1 worm cellular context compared by ENCODE assay signal in genomic region chrX:815929-816328, ce11.
TF ChIP-seq lines count a peak whose summit lies in the region.

Gene ifd-2, minus strand, starts transcription at chrX:815929.

TF ChIP-seq in whole organism, L4 larva, 104 proteins besides CTCF, POLR2A, EP300 and RAD21 (continued from another document):
- no peak for TF ChIP-seq nhr-77 (tag; optimal IDR thresholded peaks at IDR 0.05; lab: Kevin White, UChicago)
- no peak for TF ChIP-seq zfp-2 (tag; optimal IDR thresholded peaks at IDR 0.05; lab: Kevin White, UChicago)
- no peak for TF ChIP-seq vab-7 (GFP tag; IDR thresholded peaks at IDR 0.05; lab: Robert Waterston, UW)
- no peak for TF ChIP-seq spr-3 (GFP tag; optimal IDR thresholded peaks at IDR 0.05; lab: Kevin White, UChicago)
- peak; percentile 1 for TF ChIP-seq mes-2 (tag; optimal IDR thresholded peaks at IDR 0.05; lab: Kevin White, UChicago; ENCODE audit: poor library complexity, severe bottlenecking)
- peak; percentile 54 for TF ChIP-seq dve-1 (tag; optimal IDR thresholded peaks at IDR 0.05; lab: Kevin White, UChicago; ENCODE audit: insufficient read depth)
- no peak for TF ChIP-seq tag-97 (GFP tag; IDR thresholded peaks at IDR 0.05; lab: Robert Waterston, UW)
- TF ChIP-seq tra-1 (GFP tag; IDR thresholded peaks at IDR 0.05; lab: Robert Waterston, UW): peak; percentile 70; the same call in 1 of the 2 replicates
- no peak for TF ChIP-seq cey-2 (tag; optimal IDR thresholded peaks at IDR 0.05; lab: Kevin White, UChicago; ENCODE audit: borderline replicate concordance, insufficient read depth)
- no peak for TF ChIP-seq saeg-2 (GFP tag; IDR thresholded peaks at IDR 0.05; lab: Robert Waterston, UW)
- no peak for TF ChIP-seq rbr-2 (tag; optimal IDR thresholded peaks at IDR 0.05; lab: Kevin White, UChicago)
- no peak for TF ChIP-seq lin-15B (tag; optimal IDR thresholded peaks at IDR 0.05; lab: Kevin White, UChicago)
- TF ChIP-seq hlh-11 (tag; optimal IDR thresholded peaks at IDR 0.05; lab: Kevin White, UChicago): peak; percentile 48
- TF ChIP-seq F49E8.2 (tag; optimal IDR thresholded peaks at IDR 0.05; lab: Kevin White, UChicago; ENCODE audit: borderline replicate concordance): no peak
- TF ChIP-seq ZK337.2 (GFP tag; IDR thresholded peaks at IDR 0.05; lab: Robert Waterston, UW): no peak
- TF ChIP-seq arid-1 (GFP tag; conservative IDR thresholded peaks at IDR 0.05; lab: Robert Waterston, UW): no peak
- TF ChIP-seq D1046.2 (GFP tag; IDR thresholded peaks at IDR 0.05; lab: Robert Waterston, UW): no peak
- TF ChIP-seq Y5F2A.4 (GFP tag; optimal IDR thresholded peaks at IDR 0.05; lab: Kevin White, UChicago): no peak
- no peak for TF ChIP-seq attf-4 (tag; optimal IDR thresholded peaks at IDR 0.05; lab: Kevin White, UChicago)
- TF ChIP-seq mep-1 (tag; optimal IDR thresholded peaks at IDR 0.05; lab: Kevin White, UChicago): no peak
- no peak for TF ChIP-seq nhr-76 (tag; optimal IDR thresholded peaks at IDR 0.05; lab: Kevin White, UChicago)
- no peak for TF ChIP-seq zfp-3 (GFP tag; conservative IDR thresholded peaks at IDR 0.05; lab: Robert Waterston, UW)
- TF ChIP-seq Y105C5A.15 (GFP tag; IDR thresholded peaks at IDR 0.05; lab: Robert Waterston, UW): no peak
- no peak for TF ChIP-seq egl-43 (GFP tag; IDR thresholded peaks at IDR 0.05; lab: Robert Waterston, UW)
- TF ChIP-seq nhr-102 (tag; optimal IDR thresholded peaks at IDR 0.05; lab: Kevin White, UChicago): peak; percentile 12
- peak; percentile 53 for TF ChIP-seq nhr-28 (tag; optimal IDR thresholded peaks at IDR 0.05; lab: Kevin White, UChicago)
- TF ChIP-seq skn-1 (tag; optimal IDR thresholded peaks at IDR 0.05; lab: Kevin White, UChicago): no peak
- no peak for TF ChIP-seq daf-16 (GFP tag; optimal IDR thresholded peaks at IDR 0.05; lab: Kevin White, UChicago)
- peak; percentile 55 for TF ChIP-seq daf-16 (tag; optimal IDR thresholded peaks at IDR 0.05; lab: Kevin White, UChicago)
- TF ChIP-seq R02D3.7 (tag; optimal IDR thresholded peaks at IDR 0.05; lab: Kevin White, UChicago): no peak
- no peak for TF ChIP-seq ces-1 (GFP tag; optimal IDR thresholded peaks at IDR 0.05; lab: Kevin White, UChicago)
- TF ChIP-seq pqm-1 (tag; optimal IDR thresholded peaks at IDR 0.05; lab: Kevin White, UChicago): peak; percentile 87
- TF ChIP-seq gei-8 (GFP tag; optimal IDR thresholded peaks at IDR 0.05; lab: Kevin White, UChicago): no peak
- no peak for TF ChIP-seq lin-38 (GFP tag; IDR thresholded peaks at IDR 0.05; lab: Robert Waterston, UW)
TF ChIP-seq in whole organism, L4 larva: peak in this region for 10.
